Fruit fly (Drosophila melanogaster) Kc167 (cell line): Measurements from ENCODE around the gene CG17806.

ENCODE experiments used
- Myc ChIP-seq: fragments of >200 bp; optimal IDR thresholded peaks from 2 replicates; lab custom pipeline; 2017; ENCODE audit warnings: missing external identifiers
- Sin3A ChIP-seq: fragments of >200 bp; optimal IDR thresholded peaks from 2 replicates; lab custom pipeline; 2018; ENCODE audit warnings: missing external identifiers
- h ChIP-seq: fragments of >200 bp; optimal IDR thresholded peaks from 3 replicates; lab custom pipeline; 2018; ENCODE audit warnings: missing external identifiers
- insv ChIP-seq: fragments of >200 bp; optimal IDR thresholded peaks from 3 replicates; lab custom pipeline; 2018; ENCODE audit warnings: missing external identifiers
- psq ChIP-seq: fragments of >200 bp; optimal IDR thresholded peaks from 2 replicates; lab custom pipeline; 2017; ENCODE audit warnings: missing external identifiers
- ttk ChIP-seq: sonication (Bioruptor generic); optimal IDR thresholded peaks from 2 replicates; lab custom pipeline; 2017; ENCODE audit warnings: missing external identifiers

The CG17806 gene

DNA sequence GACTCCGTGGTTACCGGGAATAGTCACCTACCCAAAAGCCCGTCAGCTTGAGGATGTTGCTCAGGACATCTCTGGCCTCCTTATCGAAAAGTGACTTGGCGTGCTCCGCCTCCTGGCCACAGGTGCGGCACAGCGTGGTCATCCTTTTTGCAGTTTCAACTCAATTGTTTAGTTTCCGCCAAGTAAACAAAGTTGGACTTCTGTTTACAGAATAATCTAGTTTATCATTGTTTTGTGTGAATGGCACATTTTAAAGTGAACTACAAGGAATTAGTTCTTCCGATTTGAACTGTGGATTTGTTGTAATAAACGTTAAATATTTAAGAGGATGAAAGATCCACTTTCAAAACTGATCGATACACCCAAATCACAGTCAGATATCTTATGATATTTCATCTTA, at the start of gene CG17806:
Gene CG17806, minus strand, starts transcription at position 236 of the 400 bp plus-strand sequence.
- TF ChIP-seq Sin3A: no peak
- no peak for TF ChIP-seq ttk (lab: Kevin White, UChicago)
- no peak for TF ChIP-seq h (lab: Kevin White, UChicago)
- no peak for TF ChIP-seq psq (lab: Kevin White, UChicago)
- TF ChIP-seq insv (lab: Kevin White, UChicago): no peak
- no peak for TF ChIP-seq Myc (lab: Kevin White, UChicago)

dm6 chr3R:17849178-17849577, 46.1 kb upstream of the CG17806 start:
- TF ChIP-seq Myc (lab: Kevin White, UChicago): no peak
- TF ChIP-seq ttk (lab: Kevin White, UChicago): no peak
- no peak for TF ChIP-seq psq (lab: Kevin White, UChicago)
- TF ChIP-seq h (lab: Kevin White, UChicago): no peak
- TF ChIP-seq Sin3A: no peak
- TF ChIP-seq insv (lab: Kevin White, UChicago): no peak

DNA sequence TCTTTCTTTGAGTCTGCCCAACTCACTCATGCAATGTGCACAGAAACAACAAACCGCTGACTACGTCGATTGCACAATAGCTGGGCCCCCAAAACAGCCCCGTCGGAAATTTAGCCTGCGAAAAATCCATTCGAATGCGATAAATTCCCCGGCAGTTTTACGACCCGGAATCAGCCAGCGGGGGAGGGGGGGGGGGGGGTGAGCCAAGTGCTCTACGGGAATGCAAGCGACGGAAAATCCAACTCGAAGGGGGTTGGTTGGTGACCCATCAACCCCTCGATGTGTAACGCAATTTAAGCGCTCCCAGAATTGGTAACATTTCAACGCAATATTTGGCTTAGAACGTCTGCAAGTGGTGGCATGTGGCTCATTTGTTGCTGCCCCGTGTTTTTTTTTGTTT, 43.9 kb upstream of the CG17806 start:
- no peak for TF ChIP-seq ttk (lab: Kevin White, UChicago)
- TF ChIP-seq insv (lab: Kevin White, UChicago): no peak
- no peak for TF ChIP-seq Myc (lab: Kevin White, UChicago)
- TF ChIP-seq psq (lab: Kevin White, UChicago): no peak

DNA sequence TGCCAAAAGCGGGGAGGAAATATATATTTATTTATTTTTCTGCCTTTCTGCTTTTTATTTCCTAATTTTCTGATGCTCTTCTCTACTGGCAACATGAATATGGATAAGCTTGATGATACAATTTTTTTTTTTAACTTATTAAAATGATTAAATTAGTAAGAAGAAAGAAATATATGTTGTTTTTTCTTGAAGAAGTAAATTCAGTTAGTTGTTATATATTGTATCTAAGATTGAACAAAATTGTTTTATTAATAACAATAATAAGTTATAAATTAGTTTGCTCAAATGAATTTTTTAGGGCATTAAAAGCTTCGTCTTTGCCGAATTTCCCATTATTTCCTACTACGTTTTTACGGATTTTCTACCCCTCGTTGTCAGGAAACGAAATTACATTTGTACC, 27.5 kb upstream of the CG17806 start:
- no peak for TF ChIP-seq psq (lab: Kevin White, UChicago)
- no peak for TF ChIP-seq insv (lab: Kevin White, UChicago)
- no peak for TF ChIP-seq Myc (lab: Kevin White, UChicago)
- TF ChIP-seq ttk (lab: Kevin White, UChicago): no peak
- TF ChIP-seq Sin3A: no peak
- no peak for TF ChIP-seq h (lab: Kevin White, UChicago)

DNA sequence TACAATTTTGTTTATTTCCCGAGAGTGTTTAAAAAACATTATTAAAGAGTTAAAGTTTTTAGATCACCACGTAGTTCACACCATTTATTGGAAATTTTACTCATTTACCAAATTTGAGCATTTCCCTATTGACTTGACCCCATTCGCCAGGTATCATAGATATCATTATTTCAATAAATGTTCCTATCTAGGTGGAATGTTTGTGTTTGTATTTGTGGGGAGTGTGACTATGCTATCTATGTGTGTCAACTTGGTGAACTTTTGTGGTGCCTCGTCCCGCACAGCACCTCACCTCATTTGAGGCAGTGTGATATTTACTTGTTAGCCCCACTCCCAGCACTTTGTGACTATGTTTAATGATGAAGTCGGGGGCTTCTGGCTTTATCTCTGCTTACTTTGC, 25.6 kb upstream of the CG17806 start:
- no peak for TF ChIP-seq ttk (lab: Kevin White, UChicago)
- no peak for TF ChIP-seq Myc (lab: Kevin White, UChicago)
- no peak for TF ChIP-seq psq (lab: Kevin White, UChicago)
- no peak for TF ChIP-seq insv (lab: Kevin White, UChicago)
- TF ChIP-seq h (lab: Kevin White, UChicago): no peak
- TF ChIP-seq Sin3A: no peak

DNA sequence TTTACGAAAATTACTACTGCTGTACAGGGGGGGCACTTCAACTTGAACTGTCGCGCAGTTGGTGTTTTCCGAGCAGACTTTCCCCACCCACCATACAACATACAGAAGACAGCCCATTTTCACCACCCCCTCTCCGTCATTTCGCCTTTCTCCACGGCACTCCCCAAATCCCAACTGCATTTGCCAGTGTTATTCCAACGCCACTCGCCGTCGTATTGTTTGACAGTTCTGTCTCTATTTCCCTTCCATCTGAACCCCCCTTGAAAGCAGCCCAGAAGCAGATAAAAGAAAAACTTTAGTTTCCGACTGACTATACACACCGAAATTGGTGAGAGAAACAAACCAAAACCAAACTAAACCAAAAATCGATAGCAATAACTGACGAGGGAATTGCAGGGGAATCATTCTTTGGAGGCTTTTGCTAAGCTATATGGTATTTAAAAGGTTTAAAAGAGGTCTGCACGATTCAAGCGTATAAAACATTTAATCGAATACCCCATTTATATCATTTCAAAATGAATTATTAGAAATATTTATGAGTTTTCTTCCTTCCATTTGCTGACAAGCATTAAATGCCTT, 24.1 kb upstream of the CG17806 start:
- TF ChIP-seq Sin3A (no peak), psq (lab: Kevin White, UChicago) (no peak), Myc (lab: Kevin White, UChicago) (no peak), ttk (lab: Kevin White, UChicago) (no peak), insv (lab: Kevin White, UChicago) (no peak), h (lab: Kevin White, UChicago) (no peak)

- TF ChIP-seq psq (lab: Kevin White, UChicago) (no peak), ttk (lab: Kevin White, UChicago) (no peak), insv (lab: Kevin White, UChicago) (no peak)
Measured at dm6 chr3R:17825806-17826583, 22.9 kb upstream of the CG17806 start.

DNA sequence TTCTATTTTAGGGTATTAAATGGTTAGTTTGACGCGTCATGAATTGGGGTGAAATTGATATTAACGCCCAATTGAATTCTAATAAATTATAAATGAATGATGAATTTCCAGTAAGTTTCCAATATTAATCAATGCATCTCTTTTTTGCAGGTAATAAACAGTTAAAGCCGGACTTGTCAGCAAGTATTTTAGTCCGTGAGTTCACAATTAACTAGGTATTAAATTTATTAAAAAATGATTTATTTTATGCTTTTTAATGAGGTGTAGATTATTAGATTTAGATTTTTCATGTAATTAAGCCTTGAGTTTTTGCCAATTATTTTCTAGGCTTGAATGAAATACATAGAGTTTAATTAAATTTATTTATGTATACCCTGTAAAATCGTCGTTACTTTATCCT, 18.7 kb upstream of the CG17806 start:
- no peak for TF ChIP-seq Myc (lab: Kevin White, UChicago)
- TF ChIP-seq h (lab: Kevin White, UChicago): no peak
- no peak for TF ChIP-seq insv (lab: Kevin White, UChicago)
- TF ChIP-seq ttk (lab: Kevin White, UChicago): no peak
- no peak for TF ChIP-seq Sin3A
- TF ChIP-seq psq (lab: Kevin White, UChicago): no peak

- TF ChIP-seq Sin3A: no peak
- TF ChIP-seq Myc (lab: Kevin White, UChicago): no peak
- TF ChIP-seq psq (lab: Kevin White, UChicago): no peak
- no peak for TF ChIP-seq insv (lab: Kevin White, UChicago)
- TF ChIP-seq ttk (lab: Kevin White, UChicago): no peak
- no peak for TF ChIP-seq h (lab: Kevin White, UChicago)
Measured at dm6 chr3R:17818803-17819202, 15.7 kb upstream of the CG17806 start.

DNA sequence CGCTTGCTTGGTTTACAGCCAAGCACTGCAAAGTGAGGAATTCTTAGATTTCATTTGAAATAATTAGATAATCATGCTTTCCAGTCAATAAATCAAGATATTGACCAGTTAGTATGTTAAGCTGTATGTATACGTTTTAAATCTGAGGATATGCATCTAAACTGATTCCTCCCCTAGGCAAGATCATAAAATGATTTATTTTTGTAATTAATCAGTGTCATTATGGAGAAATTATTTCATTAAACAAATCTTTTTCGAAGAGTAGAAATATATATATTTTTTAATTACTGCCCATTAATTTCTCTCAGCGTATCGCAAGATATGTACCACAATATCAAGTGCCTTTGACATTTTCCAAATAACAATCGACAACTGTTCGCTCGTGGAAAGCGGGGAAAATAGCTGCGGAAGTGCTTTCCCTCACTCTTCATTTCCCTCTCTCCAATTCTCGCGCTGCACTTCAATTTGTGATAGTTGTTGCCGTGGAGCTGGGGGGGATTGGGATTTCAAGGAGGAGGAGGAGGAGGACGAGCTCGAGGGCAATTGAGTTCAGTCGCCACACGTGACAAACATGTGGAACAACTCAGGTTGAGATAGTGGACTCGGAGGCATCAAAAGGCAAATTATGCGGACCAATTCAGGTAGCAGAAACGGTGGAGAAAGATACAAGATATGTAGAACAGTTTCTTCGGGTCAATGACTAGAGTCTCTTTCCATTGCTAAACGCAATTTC, 11.3 kb upstream of the CG17806 start:
- TF ChIP-seq Sin3A (no peak), ttk (lab: Kevin White, UChicago) (no peak), h (lab: Kevin White, UChicago) (no peak), Myc (lab: Kevin White, UChicago) (no peak), psq (lab: Kevin White, UChicago) (no peak), insv (lab: Kevin White, UChicago) (no peak)

- TF ChIP-seq h (lab: Kevin White, UChicago) (no peak), insv (lab: Kevin White, UChicago) (no peak), Myc (lab: Kevin White, UChicago) (no peak), psq (lab: Kevin White, UChicago) (no peak), Sin3A (no peak), ttk (lab: Kevin White, UChicago) (no peak)
Measured at dm6 chr3R:17812477-17812876, 9.4 kb upstream of the CG17806 start.
